Fruit fly (Drosophila melanogaster): ENCODE data around the gene cyst.

cyst gene

dm6 chr2L:19454070-19454751 is 54.4 kb downstream of the cyst start, which contains the start of gene CG10026 (continued):
- peak; percentile 58 for TF ChIP-seq OdsH (GFP tag; optimal IDR thresholded peaks at IDR 0.05)
- no peak for TF ChIP-seq CG32264 (GFP tag; optimal IDR thresholded peaks at IDR 0.05)
- peak; percentile 51 for TF ChIP-seq Sp1 (GFP tag; optimal IDR thresholded peaks at IDR 0.05)

- TF ChIP-seq br (GFP tag; optimal IDR thresholded peaks at IDR 0.05) (no peak), CG9705 (GFP tag; optimal IDR thresholded peaks at IDR 0.05) (no peak), lola (GFP tag; optimal IDR thresholded peaks at IDR 0.05) (no peak), fru (GFP tag; optimal IDR thresholded peaks at IDR 0.05) (no peak), Vsx2 (GFP tag; optimal IDR thresholded peaks at IDR 0.05; ENCODE audit: partially characterized antibody) (peak; percentile 9), Hr78 (GFP tag; optimal IDR thresholded peaks at IDR 0.05) (no peak), foxo (GFP tag; optimal IDR thresholded peaks at IDR 0.05) (peak in 1 of 2 experiments; percentile 23), HLH106 (tag; optimal IDR thresholded peaks at IDR 0.05) (peak; percentile 32), Hr83 (GFP tag; optimal IDR thresholded peaks at IDR 0.05; ENCODE audit: poor library complexity, severe bottlenecking) (peak; percentile 69), N (GFP tag; optimal IDR thresholded peaks at IDR 0.05) (no peak), rgr (GFP tag; optimal IDR thresholded peaks at IDR 0.05) (peak; percentile 7), Dif (GFP tag; optimal IDR thresholded peaks at IDR 0.05; ENCODE audit: partially characterized antibody) (no peak), Rel (GFP tag; optimal IDR thresholded peaks at IDR 0.05) (no peak), Rel (tag; optimal IDR thresholded peaks at IDR 0.05) (peak; percentile 29), Hnf4 (GFP tag; optimal IDR thresholded peaks at IDR 0.05) (peak; percentile 66), Dfd (GFP tag; optimal IDR thresholded peaks at IDR 0.05) (no peak), woc (GFP tag; optimal IDR thresholded peaks at IDR 0.05) (peak; percentile 6), OdsH (GFP tag; optimal IDR thresholded peaks at IDR 0.05) (no peak), ey (GFP tag; optimal IDR thresholded peaks at IDR 0.05) (no peak), pan (optimal IDR thresholded peaks at IDR 0.05) (no peak), usp (GFP tag; optimal IDR thresholded peaks at IDR 0.05) (no peak), Mio (GFP tag; optimal IDR thresholded peaks at IDR 0.05) (no peak), GATAd (GFP tag; optimal IDR thresholded peaks at IDR 0.05) (no peak), dmrt93B (GFP tag; optimal IDR thresholded peaks at IDR 0.05) (no peak), Jra (GFP tag; optimal IDR thresholded peaks at IDR 0.05) (peak; percentile 16), CG32264 (GFP tag; optimal IDR thresholded peaks at IDR 0.05) (no peak), h (GFP tag; optimal IDR thresholded peaks at IDR 0.05) (peak; percentile 60), dl (GFP tag; optimal IDR thresholded peaks at IDR 0.05; ENCODE audit: insufficient read depth in 1 of 2, partially characterized antibody in 2 of 2) (no peak), brk (GFP tag; optimal IDR thresholded peaks at IDR 0.05) (no peak)
Observed at dm6 chr2L:19453381-19453780, 55.2 kb downstream of the cyst start, which contains the start of gene Top2. Gene Top2, minus strand, starts transcription at chr2L:19453490.

dm6 chr2L:19452535-19453317 is 55.8 kb downstream of the cyst start:
- TF ChIP-seq CrebA (GFP tag; optimal IDR thresholded peaks at IDR 0.05; ENCODE audit: borderline replicate concordance) (no peak), Rel (GFP tag; optimal IDR thresholded peaks at IDR 0.05) (no peak), Rel (tag; optimal IDR thresholded peaks at IDR 0.05) (no peak), br (GFP tag; optimal IDR thresholded peaks at IDR 0.05) (no peak), Myc (optimal IDR thresholded peaks at IDR 0.05) (peak; percentile 6), dl (GFP tag; optimal IDR thresholded peaks at IDR 0.05; ENCODE audit: insufficient read depth in 1 of 2, partially characterized antibody in 2 of 2) (no peak), foxo (GFP tag; optimal IDR thresholded peaks at IDR 0.05) (peak in 1 of 2 experiments; percentile 35), woc (GFP tag; optimal IDR thresholded peaks at IDR 0.05) (peak; percentile 33), h (GFP tag; optimal IDR thresholded peaks at IDR 0.05) (peak; percentile 89), rgr (GFP tag; optimal IDR thresholded peaks at IDR 0.05) (no peak), HLH106 (tag; optimal IDR thresholded peaks at IDR 0.05) (peak; percentile 2), OdsH (GFP tag; optimal IDR thresholded peaks at IDR 0.05) (peak; percentile 26), ey (GFP tag; optimal IDR thresholded peaks at IDR 0.05) (peak; percentile 6), jim (GFP tag; optimal IDR thresholded peaks at IDR 0.05) (no peak)

Data from whole organism, wandering third instar larva.